Worm (Caenorhabditis elegans) whole organism, late embryonic: ENCODE measurements around the gene lst-6.

Experiments
- C38D4.7 ChIP-seq: fragments of 200-800 bp; sonication (Bioruptor generic); optimal IDR thresholded peaks from 2 replicates; lab custom pipeline; 2018; ENCODE audit warnings: mild to moderate bottlenecking, missing genetic modification characterization, moderate library complexity, missing compliant biosample characterization
- F13H6.1 ChIP-seq: sonication (generic microtip); optimal IDR thresholded peaks from 2 replicates; lab custom pipeline; 2016; ENCODE audit warnings: missing genetic modification characterization, missing compliant biosample characterization
- K02D7.2 ChIP-seq: sonication (generic microtip); optimal IDR thresholded peaks from 2 replicates; lab custom pipeline; 2017; ENCODE audit warnings: mild to moderate bottlenecking, missing genetic modification characterization, missing compliant biosample characterization
- ceh-14 ChIP-seq: sonication (generic microtip); optimal IDR thresholded peaks from 2 replicates; lab custom pipeline; 2016; ENCODE audit warnings: missing genotype, missing genetic modification characterization, missing compliant biosample characterization
- ceh-19 ChIP-seq: fragments of 200-800 bp; sonication (Bioruptor generic); optimal IDR thresholded peaks from 2 replicates; lab custom pipeline; 2018; ENCODE audit warnings: mild to moderate bottlenecking, missing genetic modification characterization, missing compliant biosample characterization
- ceh-31 ChIP-seq: sonication (generic microtip); optimal IDR thresholded peaks from 2 replicates; lab custom pipeline; 2016; ENCODE audit warnings: missing genetic modification characterization, missing compliant biosample characterization
- ceh-34 ChIP-seq: sonication (generic microtip); optimal IDR thresholded peaks from 2 replicates; lab custom pipeline; 2016; ENCODE audit warnings: mild to moderate bottlenecking, missing genetic modification characterization, missing compliant biosample characterization
- ceh-48 ChIP-seq: sonication (generic microtip); optimal IDR thresholded peaks from 2 replicates; lab custom pipeline; 2016; ENCODE audit warnings: missing genetic modification characterization, inconsistent platforms, missing compliant biosample characterization
- ceh-6 ChIP-seq: fragments of 200-800 bp; sonication (Bioruptor generic); optimal IDR thresholded peaks from 2 replicates; lab custom pipeline; 2018; ENCODE audit warnings: mild to moderate bottlenecking, missing genetic modification characterization, missing compliant biosample characterization
- che-1 ChIP-seq: sonication (generic microtip); optimal IDR thresholded peaks from 2 replicates; lab custom pipeline; 2016; ENCODE audit warnings: mild to moderate bottlenecking, missing genetic modification characterization, missing compliant biosample characterization
- dve-1 ChIP-seq: sonication (generic microtip); optimal IDR thresholded peaks from 2 replicates; lab custom pipeline; 2017; ENCODE audit warnings: antibody characterized with exemption, mild to moderate bottlenecking, missing genetic modification characterization, missing compliant biosample characterization
- elt-2 ChIP-seq: sonication (generic microtip); optimal IDR thresholded peaks from 2 replicates; lab custom pipeline; 2016; ENCODE audit warnings: missing genetic modification reagents, missing genetic modification characterization, missing compliant biosample characterization
- elt-4 ChIP-seq: sonication (generic microtip); optimal IDR thresholded peaks from 2 replicates; lab custom pipeline; 2016; ENCODE audit warnings: missing genetic modification characterization, missing compliant biosample characterization
- ets-4 ChIP-seq: sonication (generic microtip); optimal IDR thresholded peaks from 2 replicates; lab custom pipeline; 2016; ENCODE audit warnings: missing genetic modification characterization, missing compliant biosample characterization
- fkh-10 ChIP-seq: fragments of 150-350 bp; optimal IDR thresholded peaks from 2 replicates; lab custom pipeline; 2014; ENCODE audit warnings: missing biosample characterization, missing genetic modification reagents, missing genetic modification characterization
- fkh-6 ChIP-seq: sonication (generic microtip); optimal IDR thresholded peaks from 2 replicates; lab custom pipeline; 2016; ENCODE audit warnings: missing genetic modification characterization, missing compliant biosample characterization
- gmeb-2 ChIP-seq: sonication (generic microtip); optimal IDR thresholded peaks from 2 replicates; lab custom pipeline; 2016; ENCODE audit warnings: missing genetic modification characterization, inconsistent platforms, missing compliant biosample characterization
- hlh-13 ChIP-seq: fragments of 200-800 bp; sonication (Bioruptor generic); optimal IDR thresholded peaks from 2 replicates; lab custom pipeline; 2018; ENCODE audit warnings: mild to moderate bottlenecking, missing genetic modification characterization, missing compliant biosample characterization
- hlh-6 ChIP-seq: sonication (generic microtip); optimal IDR thresholded peaks from 2 replicates; lab custom pipeline; 2016; ENCODE audit warnings: missing genotype, missing genetic modification characterization, missing compliant biosample characterization
- hlh-8 ChIP-seq: sonication (generic microtip); optimal IDR thresholded peaks from 2 replicates; lab custom pipeline; 2016; ENCODE audit warnings: missing genotype, missing genetic modification characterization, missing compliant biosample characterization
- lin-11 ChIP-seq: fragments of 200-800 bp; sonication (Bioruptor generic); optimal IDR thresholded peaks from 2 replicates; lab custom pipeline; 2018; ENCODE audit warnings: mild to moderate bottlenecking, missing genetic modification characterization, missing compliant biosample characterization
- madf-2 ChIP-seq: sonication (generic microtip); optimal IDR thresholded peaks from 2 replicates; lab custom pipeline; 2017; ENCODE audit warnings: missing genetic modification characterization, missing compliant biosample characterization
- mec-3 ChIP-seq: sonication (generic microtip); optimal IDR thresholded peaks from 2 replicates; lab custom pipeline; 2016; ENCODE audit warnings: borderline replicate concordance, missing genetic modification characterization, missing compliant biosample characterization
- nfya-1 ChIP-seq: sonication (generic microtip); optimal IDR thresholded peaks from 2 replicates; lab custom pipeline; 2017; ENCODE audit warnings: missing genetic modification characterization, mild to moderate bottlenecking, missing compliant biosample characterization, antibody characterized with exemption, moderate library complexity
- nhr-11 ChIP-seq: fragments of 150-350 bp; optimal IDR thresholded peaks from 2 replicates; lab custom pipeline; 2014; ENCODE audit warnings: missing biosample characterization, missing genetic modification characterization
- nhr-232 ChIP-seq: sonication (generic microtip); optimal IDR thresholded peaks from 2 replicates; lab custom pipeline; 2016; ENCODE audit warnings: missing genetic modification characterization, missing compliant biosample characterization
- npax-4 ChIP-seq: sonication (generic microtip); optimal IDR thresholded peaks from 2 replicates; lab custom pipeline; 2016; ENCODE audit warnings: missing genetic modification characterization, missing compliant biosample characterization
- odd-2 ChIP-seq: sonication (generic microtip); optimal IDR thresholded peaks from 2 replicates; lab custom pipeline; 2017; ENCODE audit warnings: antibody characterized with exemption, mild to moderate bottlenecking, missing genetic modification characterization, missing compliant biosample characterization
- pag-3 ChIP-seq: sonication (generic microtip); optimal IDR thresholded peaks from 2 replicates; lab custom pipeline; 2016; ENCODE audit warnings: missing compliant biosample characterization, missing genetic modification characterization, borderline replicate concordance
- pat-9 ChIP-seq: fragments of 200-800 bp; sonication (Bioruptor generic); optimal IDR thresholded peaks from 2 replicates; lab custom pipeline; 2018; ENCODE audit warnings: mild to moderate bottlenecking, missing genetic modification characterization, moderate library complexity, missing compliant biosample characterization
- pha-2 ChIP-seq: sonication (generic microtip); optimal IDR thresholded peaks from 2 replicates; lab custom pipeline; 2017; ENCODE audit warnings: mild to moderate bottlenecking, missing genetic modification characterization, missing compliant biosample characterization
- pha-4 ChIP-seq: fragments of 150-350 bp; optimal IDR thresholded peaks from 2 replicates; lab custom pipeline; 2018; ENCODE audit warnings: missing biosample characterization, missing genetic modification reagents, missing genetic modification characterization
- pqm-1 ChIP-seq: sonication (generic microtip); optimal IDR thresholded peaks from 2 replicates; lab custom pipeline; 2016; ENCODE audit warnings: missing genetic modification characterization, missing compliant biosample characterization
- ref-2 ChIP-seq: sonication (generic microtip); optimal IDR thresholded peaks from 2 replicates; lab custom pipeline; 2016; ENCODE audit warnings: missing genetic modification characterization, missing compliant biosample characterization
- rnt-1 ChIP-seq: sonication (generic microtip); optimal IDR thresholded peaks from 2 replicates; lab custom pipeline; 2016; ENCODE audit warnings: missing genetic modification characterization, missing compliant biosample characterization
- sox-2 ChIP-seq: fragments of 200-800 bp; sonication (Bioruptor generic); IDR thresholded peaks from 2 replicates; pipeline ENCODE4 v1.3.6; 2022; ENCODE audit warnings: missing genetic modification reagents, missing genetic modification characterization, missing compliant biosample characterization
- sox-4 ChIP-seq: sonication (generic microtip); optimal IDR thresholded peaks from 2 replicates; lab custom pipeline; 2017; ENCODE audit warnings: mild to moderate bottlenecking, missing genetic modification characterization, inconsistent platforms, missing compliant biosample characterization
- tbx-2 ChIP-seq: sonication (generic microtip); optimal IDR thresholded peaks from 2 replicates; lab custom pipeline; 2016; ENCODE audit warnings: missing genetic modification characterization, missing compliant biosample characterization
- unc-3 ChIP-seq, 2 experiments: fragments of 200-800 bp in 1 of 2; sonication (Bioruptor generic) in 1 of 2; sonication (generic microtip) in 1 of 2; conservative IDR thresholded peaks in 1 of 2; optimal IDR thresholded peaks in 1 of 2; 2 replicates each; pipeline versions ENCODE4 v1.3.6 to Lab custom; 2016 to 2022; ENCODE audit warnings: missing compliant biosample characterization in 2 of 2, missing genetic modification characterization in 2 of 2, missing genetic modification reagents in 1 of 2
- unc-42 ChIP-seq: sonication (generic microtip); optimal IDR thresholded peaks from 2 replicates; lab custom pipeline; 2016; ENCODE audit warnings: missing genotype, missing genetic modification characterization, missing compliant biosample characterization
- unc-55 ChIP-seq: sonication (generic microtip); optimal IDR thresholded peaks from 2 replicates; lab custom pipeline; 2017; ENCODE audit warnings: missing biosample characterization, missing genetic modification reagents, missing genetic modification characterization
- zip-5 ChIP-seq: sonication (generic microtip); optimal IDR thresholded peaks from 2 replicates; lab custom pipeline; 2016; ENCODE audit warnings: missing genetic modification characterization, missing compliant biosample characterization
- ztf-16 ChIP-seq: sonication (generic microtip); optimal IDR thresholded peaks from 2 replicates; lab custom pipeline; 2017; ENCODE audit warnings: missing genetic modification characterization, missing compliant biosample characterization

lst-6 gene

ce11 chrII:7022370-7023001, at the start of gene lst-6, which contains the start of gene lst-5 (continued):
- TF ChIP-seq pqm-1 (tag; lab: Kevin White, UChicago) (no peak), sox-4 (no peak), ceh-31 (tag; lab: Kevin White, UChicago) (no peak), npax-4 (no peak), pat-9 (tag; lab: Kevin White, UChicago) (no peak), hlh-13 (GFP tag; lab: Kevin White, UChicago) (no peak), ceh-6 (GFP tag; lab: Kevin White, UChicago) (no peak), rnt-1 (tag; lab: Kevin White, UChicago) (no peak), lin-11 (tag; lab: Kevin White, UChicago) (no peak), ref-2 (tag; lab: Kevin White, UChicago) (no peak), che-1 (tag; lab: Kevin White, UChicago) (no peak), F13H6.1 (no peak), ceh-48 (tag; lab: Kevin White, UChicago) (peak; percentile 24)

ce11 chrII:7070434-7070833, 48.1 kb upstream of the lst-6 start:
- TF ChIP-seq gmeb-2 (tag; lab: Kevin White, UChicago) = no peak
- no peak for TF ChIP-seq ref-2 (tag; lab: Kevin White, UChicago)
- TF ChIP-seq elt-4 (tag; lab: Kevin White, UChicago) = no peak
- no peak for TF ChIP-seq ceh-31 (tag; lab: Kevin White, UChicago)
- no peak for TF ChIP-seq nfya-1
- TF ChIP-seq zip-5 = no peak
- TF ChIP-seq fkh-10 = no peak
- TF ChIP-seq mec-3 = no peak
- no peak for TF ChIP-seq ceh-14 (tag; lab: Kevin White, UChicago)
- TF ChIP-seq sox-2 = no peak
- TF ChIP-seq C38D4.7 = no peak
- no peak for TF ChIP-seq ceh-6 (GFP tag; lab: Kevin White, UChicago)
- no peak for TF ChIP-seq dve-1

ce11 chrII:7069866-7070265, 47.6 kb upstream of the lst-6 start, which contains the start of gene him-14:
him-14 (minus strand) TSS chrII:7069966.
- TF ChIP-seq pha-2 (tag; lab: Kevin White, UChicago) (no peak), ceh-48 (tag; lab: Kevin White, UChicago) (no peak), K02D7.2 (tag; lab: Kevin White, UChicago) (no peak)

- TF ChIP-seq unc-3 (GFP tag; conservative IDR thresholded peaks at IDR 0.05; lab: Robert Waterston, UW) (no peak), unc-3 (tag; optimal IDR thresholded peaks at IDR 0.05; lab: Kevin White, UChicago) (no peak), tbx-2 (no peak), ceh-34 (tag; lab: Kevin White, UChicago) (no peak), K02D7.2 (tag; lab: Kevin White, UChicago) (no peak), nhr-232 (tag; lab: Kevin White, UChicago) (no peak), nfya-1 (no peak), ceh-19 (no peak), ref-2 (tag; lab: Kevin White, UChicago) (no peak), pag-3 (tag; lab: Kevin White, UChicago) (no peak), pha-4 (tag; lab: Kevin White, UChicago) (no peak), fkh-10 (no peak), mec-3 (no peak), elt-2 (no peak), lin-11 (tag; lab: Kevin White, UChicago) (no peak), ceh-6 (GFP tag; lab: Kevin White, UChicago) (no peak)
These were observed 43.1 kb upstream of the lst-6 start, which contains the start of gene nos-2 for ce11 chrII:7065391-7065790. nos-2 (plus strand) TSS chrII:7065618.

- TF ChIP-seq elt-2 (no peak), madf-2 (tag; lab: Kevin White, UChicago) (no peak), tbx-2 (no peak), pha-4 (tag; lab: Kevin White, UChicago) (no peak), ets-4 (no peak), odd-2 (tag; lab: Kevin White, UChicago) (no peak), ceh-19 (no peak), npax-4 (no peak), hlh-6 (tag; lab: Kevin White, UChicago) (no peak), hlh-8 (tag; lab: Kevin White, UChicago) (no peak), ceh-34 (tag; lab: Kevin White, UChicago) (no peak), ztf-16 (tag; lab: Kevin White, UChicago) (no peak), fkh-10 (no peak), nhr-11 (tag; lab: Kevin White, UChicago) (no peak), fkh-6 (tag; lab: Kevin White, UChicago) (no peak), unc-42 (tag; lab: Kevin White, UChicago) (no peak), ceh-14 (tag; lab: Kevin White, UChicago) (no peak), unc-55 (GFP tag; lab: Kevin White, UChicago) (no peak)
These were observed 39.4 kb upstream of the lst-6 start, which contains the start of gene acs-6 for ce11 chrII:7061730-7062129. acs-6 (plus strand) TSS chrII:7062030.
